Worm (Caenorhabditis elegans) whole organism, L3 larva: ENCODE results near the gene lon-8.
A peak's percentile ranks its signal among the peaks of the same experiment; 100 is the strongest.

Source experiments
- R02D3.7 ChIP-seq: fragments of 150-350 bp; optimal IDR thresholded peaks from 2 replicates; lab custom pipeline; 2014; ENCODE audit warnings: missing biosample characterization, missing genetic modification characterization
- aly-2 ChIP-seq: fragments of 150-350 bp; optimal IDR thresholded peaks from 2 replicates; lab custom pipeline; 2014; ENCODE audit warnings: missing biosample characterization, missing genetic modification characterization
- ceh-16 ChIP-seq: sonication (generic microtip); optimal IDR thresholded peaks from 2 replicates; lab custom pipeline; 2017; ENCODE audit warnings: missing biosample characterization, missing genetic modification characterization
- ceh-9 ChIP-seq: sonication (generic microtip); optimal IDR thresholded peaks from 2 replicates; lab custom pipeline; 2018; ENCODE audit warnings: missing biosample characterization, missing genetic modification characterization
- daf-12 ChIP-seq: fragments of 150-350 bp; optimal IDR thresholded peaks from 2 replicates; lab custom pipeline; 2014; ENCODE audit warnings: missing biosample characterization, missing genetic modification reagents, missing genetic modification characterization
- egl-27 ChIP-seq: sonication (generic microtip); optimal IDR thresholded peaks from 4 replicates; lab custom pipeline; 2017; ENCODE audit warnings: missing biosample characterization, missing genetic modification reagents, missing genetic modification characterization
- egl-5 ChIP-seq: fragments of 150-350 bp; optimal IDR thresholded peaks from 2 replicates; lab custom pipeline; 2017; ENCODE audit warnings: missing biosample characterization, missing genetic modification reagents, missing genetic modification characterization, inconsistent platforms
- elt-2 ChIP-seq: sonication (generic microtip); optimal IDR thresholded peaks from 2 replicates; lab custom pipeline; 2016; ENCODE audit warnings: missing genetic modification reagents, mild to moderate bottlenecking, missing genetic modification characterization, missing compliant biosample characterization
- eor-1 ChIP-seq, 2 experiments: fragments of 150-350 bp; optimal IDR thresholded peaks; 2 replicates each; lab custom pipeline; 2014 to 2018; ENCODE audit warnings: missing biosample characterization in 2 of 2, missing genetic modification characterization in 2 of 2
- fkh-10 ChIP-seq: sonication (generic microtip); optimal IDR thresholded peaks from 2 replicates; lab custom pipeline; 2017; ENCODE audit warnings: missing biosample characterization, missing genetic modification reagents, missing genetic modification characterization
- fos-1 ChIP-seq: fragments of 150-350 bp; optimal IDR thresholded peaks from 2 replicates; lab custom pipeline; 2014; ENCODE audit warnings: missing biosample characterization, missing genetic modification characterization
- hmg-11 ChIP-seq: sonication (generic microtip); optimal IDR thresholded peaks from 2 replicates; lab custom pipeline; 2016; ENCODE audit warnings: missing genetic modification characterization, missing compliant biosample characterization
- lin-15B ChIP-seq: fragments of 150-350 bp; optimal IDR thresholded peaks from 2 replicates; lab custom pipeline; 2014; ENCODE audit warnings: missing biosample characterization, missing genetic modification characterization
- mdl-1 ChIP-seq: fragments of 150-350 bp; optimal IDR thresholded peaks from 2 replicates; lab custom pipeline; 2014; ENCODE audit warnings: missing biosample characterization, missing genetic modification characterization
- nfya-1 ChIP-seq: sonication (generic microtip); optimal IDR thresholded peaks from 2 replicates; lab custom pipeline; 2017; ENCODE audit warnings: missing genetic modification characterization, mild to moderate bottlenecking, missing compliant biosample characterization, antibody characterized with exemption, moderate library complexity; ENCODE audit not compliant: insufficient read depth
- nhr-12 ChIP-seq: fragments of 150-350 bp; optimal IDR thresholded peaks from 2 replicates; lab custom pipeline; 2014; ENCODE audit warnings: missing biosample characterization, missing genetic modification characterization
- nhr-23 ChIP-seq: fragments of 150-350 bp; optimal IDR thresholded peaks from 2 replicates; lab custom pipeline; 2014; ENCODE audit warnings: missing biosample characterization, missing genetic modification reagents, missing genetic modification characterization
- nhr-237 ChIP-seq: fragments of 150-350 bp; optimal IDR thresholded peaks from 2 replicates; lab custom pipeline; 2014; ENCODE audit warnings: missing biosample characterization, missing genetic modification characterization
- nhr-25 ChIP-seq: sonication (generic microtip); optimal IDR thresholded peaks from 2 replicates; lab custom pipeline; 2017; ENCODE audit warnings: missing biosample characterization, missing genetic modification characterization
- nhr-28 ChIP-seq: fragments of 150-350 bp; optimal IDR thresholded peaks from 2 replicates; lab custom pipeline; 2014; ENCODE audit warnings: missing biosample characterization, missing genetic modification characterization
- nhr-43 ChIP-seq: sonication (generic microtip); optimal IDR thresholded peaks from 2 replicates; lab custom pipeline; 2016; ENCODE audit warnings: mild to moderate bottlenecking, missing genetic modification characterization, missing compliant biosample characterization; ENCODE audit not compliant: poor library complexity, severe bottlenecking
- nhr-67 ChIP-seq: fragments of 150-350 bp; optimal IDR thresholded peaks from 2 replicates; lab custom pipeline; 2014; ENCODE audit warnings: missing biosample characterization, missing genetic modification characterization
- nhr-76 ChIP-seq: fragments of 150-350 bp; sonication (generic microtip); optimal IDR thresholded peaks from 5 replicates; lab custom pipeline; 2014; ENCODE audit warnings: missing biosample characterization, missing genetic modification characterization
- nhr-77 ChIP-seq: fragments of 150-350 bp; optimal IDR thresholded peaks from 2 replicates; lab custom pipeline; 2014; ENCODE audit warnings: missing biosample characterization, missing genetic modification characterization
- pha-4 ChIP-seq: fragments of 150-350 bp; optimal IDR thresholded peaks from 2 replicates; lab custom pipeline; 2014; ENCODE audit warnings: missing biosample characterization, missing genetic modification reagents, missing genetic modification characterization
- pqm-1 ChIP-seq: fragments of 150-350 bp; optimal IDR thresholded peaks from 2 replicates; lab custom pipeline; 2017; ENCODE audit warnings: missing biosample characterization, missing genetic modification characterization, inconsistent platforms
- sea-2 ChIP-seq: fragments of 150-350 bp; sonication (generic microtip); optimal IDR thresholded peaks from 4 replicates; lab custom pipeline; 2014; ENCODE audit warnings: missing biosample characterization, missing genetic modification reagents, missing genetic modification characterization
- snpc-4 ChIP-seq: fragments of 150-350 bp; optimal IDR thresholded peaks from 2 replicates; lab custom pipeline; 2014; ENCODE audit warnings: missing biosample characterization, missing genetic modification characterization
- tbx-2 ChIP-seq: sonication (generic microtip); optimal IDR thresholded peaks from 2 replicates; lab custom pipeline; 2016; ENCODE audit warnings: mild to moderate bottlenecking, missing genetic modification characterization, missing compliant biosample characterization
- unc-39 ChIP-seq: sonication (generic microtip); optimal IDR thresholded peaks from 4 replicates; lab custom pipeline; 2017; ENCODE audit warnings: missing biosample characterization, missing genetic modification characterization
- unc-62 ChIP-seq: fragments of 150-350 bp; sonication (generic microtip); optimal IDR thresholded peaks from 4 replicates; lab custom pipeline; 2014; ENCODE audit warnings: missing biosample characterization, missing genetic modification reagents, missing genetic modification characterization
- zag-1 ChIP-seq: fragments of 150-350 bp; optimal IDR thresholded peaks from 2 replicates; lab custom pipeline; 2014; ENCODE audit warnings: missing biosample characterization, missing genetic modification characterization

The lon-8 gene

ce11 chrV:17949093-17949492 is 52.1 kb downstream of the lon-8 start, which contains the start of gene dpy-21:
Gene dpy-21, minus strand, starts transcription at chrV:17949193.
- TF ChIP-seq hmg-11 (tag; lab: Kevin White, UChicago) (no peak), nhr-67 (no peak), daf-12 (tag; lab: Kevin White, UChicago) (no peak), nhr-237 (tag; lab: Kevin White, UChicago) (no peak), sea-2 (GFP tag; lab: Kevin White, UChicago) (no peak), tbx-2 (tag; lab: Kevin White, UChicago) (no peak), R02D3.7 (tag; lab: Kevin White, UChicago) (no peak), nhr-28 (no peak), ceh-9 (tag; lab: Kevin White, UChicago) (no peak), pqm-1 (tag; lab: Kevin White, UChicago) (no peak)

ce11 chrV:17948036-17948691 is 53.0 kb downstream of the lon-8 start:
- TF ChIP-seq ceh-16 (tag; lab: Kevin White, UChicago) (no peak), nhr-23 (tag; lab: Kevin White, UChicago) (no peak), elt-2 (tag; lab: Kevin White, UChicago) (no peak), snpc-4 (tag; lab: Kevin White, UChicago) (no peak), nfya-1 (tag; lab: Kevin White, UChicago) (no peak), nhr-43 (tag; lab: Kevin White, UChicago) (no peak), hmg-11 (tag; lab: Kevin White, UChicago) (peak; percentile 5), fkh-10 (GFP tag; lab: Kevin White, UChicago) (no peak), unc-39 (no peak)

- TF ChIP-seq nhr-12 (tag; lab: Kevin White, UChicago) = no peak
- TF ChIP-seq lin-15B (tag; lab: Kevin White, UChicago) = no peak
- no peak for TF ChIP-seq R02D3.7 (tag; lab: Kevin White, UChicago)
- no peak for TF ChIP-seq mdl-1 (tag; lab: Kevin White, UChicago)
- no peak for TF ChIP-seq aly-2 (tag; lab: Kevin White, UChicago)
- no peak for TF ChIP-seq unc-62 (GFP tag; lab: Kevin White, UChicago)
- no peak for TF ChIP-seq pha-4
- TF ChIP-seq fos-1 (tag; lab: Kevin White, UChicago) = no peak
- TF ChIP-seq nhr-67 = no peak
- TF ChIP-seq nhr-25 (tag; lab: Kevin White, UChicago) = no peak
- no peak for TF ChIP-seq ceh-9 (tag; lab: Kevin White, UChicago)
- TF ChIP-seq zag-1 (tag; lab: Kevin White, UChicago) = no peak
- no peak for TF ChIP-seq nhr-23 (tag; lab: Kevin White, UChicago)
- TF ChIP-seq eor-1 (tag; optimal IDR thresholded peaks at IDR 0.05; lab: Kevin White, UChicago) = no peak
- TF ChIP-seq egl-5 (tag; lab: Kevin White, UChicago) = no peak
- TF ChIP-seq unc-39 = no peak
- TF ChIP-seq egl-27 (tag; lab: Kevin White, UChicago) = no peak
Measured at ce11 chrV:17947266-17947665, 53.9 kb downstream of the lon-8 start.

- TF ChIP-seq nhr-23 (tag; lab: Kevin White, UChicago) (no peak), unc-39 (no peak), egl-5 (tag; lab: Kevin White, UChicago) (no peak), sea-2 (GFP tag; lab: Kevin White, UChicago) (no peak), daf-12 (tag; lab: Kevin White, UChicago) (no peak), pqm-1 (tag; lab: Kevin White, UChicago) (no peak), nhr-77 (tag; lab: Kevin White, UChicago) (no peak), ceh-9 (tag; lab: Kevin White, UChicago) (no peak), nhr-25 (tag; lab: Kevin White, UChicago) (no peak), nhr-76 (no peak), nhr-43 (tag; lab: Kevin White, UChicago) (no peak)
Measured at ce11 chrV:17945460-17945859, 55.7 kb downstream of the lon-8 start.
